Fruit fly (Drosophila melanogaster) whole organism, embryonic: ENCODE results near the gene Blos4.

ENCODE experiments used
- Adf1 ChIP-seq: fragments of 200-800 bp; sonication (Bioruptor generic); IDR thresholded peaks from 2 replicates; pipeline ENCODE4 v1.3.6; 2022; ENCODE audit warnings: missing biosample characterization, missing genetic modification characterization
- Awh ChIP-seq: fragments of 200-800 bp; sonication (Bioruptor generic); IDR thresholded peaks from 2 replicates; pipeline ENCODE4, ENCODE4 v1.3.6; 2022; ENCODE audit warnings: missing biosample characterization, missing genetic modification characterization
- CG10209 ChIP-seq: fragments of 200-800 bp; sonication (Bioruptor generic); optimal IDR thresholded peaks from 3 replicates; lab custom pipeline; 2017; ENCODE audit warnings: missing biosample characterization, mild to moderate bottlenecking, missing genetic modification characterization, missing genetic modification reagents
- CG10274 ChIP-seq: fragments of 200-800 bp; sonication (Bioruptor generic); optimal IDR thresholded peaks from 3 replicates; lab custom pipeline; 2017; ENCODE audit warnings: missing biosample characterization, mild to moderate bottlenecking, missing genetic modification characterization
- CG10431 ChIP-seq: fragments of 200-800 bp; sonication (Bioruptor generic); optimal IDR thresholded peaks from 3 replicates; lab custom pipeline; 2018; ENCODE audit warnings: missing biosample characterization, mild to moderate bottlenecking, missing genetic modification characterization
- CG12391 ChIP-seq: fragments of 200-800 bp; sonication (Bioruptor generic); optimal IDR thresholded peaks from 3 replicates; lab custom pipeline; 2018; ENCODE audit warnings: missing biosample characterization, mild to moderate bottlenecking, missing genetic modification characterization, moderate library complexity
- CG15479 ChIP-seq: fragments of 200-800 bp; sonication (Bioruptor generic); optimal IDR thresholded peaks from 3 replicates; lab custom pipeline; 2019; ENCODE audit warnings: missing biosample characterization, mild to moderate bottlenecking, missing genetic modification characterization, moderate library complexity
- CG1647 ChIP-seq: fragments of 200-800 bp; sonication (Bioruptor generic); optimal IDR thresholded peaks from 3 replicates; lab custom pipeline; 2016; ENCODE audit warnings: missing biosample characterization, missing genetic modification characterization
- CG16813 ChIP-seq: fragments of 200-800 bp; sonication (Bioruptor generic); IDR thresholded peaks from 3 replicates; pipeline ENCODE4 v1.3.6; 2022; ENCODE audit warnings: missing biosample characterization, missing genetic modification characterization; ENCODE audit not compliant: partially characterized antibody
- CG17359 ChIP-seq: fragments of 200-800 bp; sonication (Bioruptor generic); optimal IDR thresholded peaks from 3 replicates; lab custom pipeline; 2018; ENCODE audit warnings: missing biosample characterization, mild to moderate bottlenecking, missing genetic modification characterization, moderate library complexity
- CG17361 ChIP-seq: fragments of 200-800 bp; sonication (Bioruptor generic); IDR thresholded peaks from 3 replicates; pipeline ENCODE4 v1.3.6; 2022; ENCODE audit warnings: missing biosample characterization, missing genetic modification characterization
- CG18262 ChIP-seq: fragments of 200-800 bp; optimal IDR thresholded peaks from 3 replicates; lab custom pipeline; 2019; ENCODE audit warnings: missing biosample characterization, mild to moderate bottlenecking, missing genetic modification characterization, moderate library complexity
- CG30403 ChIP-seq: fragments of 200-800 bp; sonication (Bioruptor generic); optimal IDR thresholded peaks from 3 replicates; lab custom pipeline; 2016; ENCODE audit warnings: missing biosample characterization, missing genetic modification characterization
- CG31441 ChIP-seq: fragments of 200-800 bp; sonication (Bioruptor generic); IDR thresholded peaks from 2 replicates; pipeline ENCODE4 v1.3.6; 2022; ENCODE audit warnings: missing biosample characterization, missing genetic modification characterization
- CG3281 ChIP-seq: fragments of 200-800 bp; sonication (Bioruptor generic); optimal IDR thresholded peaks from 3 replicates; lab custom pipeline; 2017; ENCODE audit warnings: missing biosample characterization, mild to moderate bottlenecking, missing genetic modification characterization
- CG33557 ChIP-seq: fragments of 200-800 bp; sonication (Bioruptor generic); optimal IDR thresholded peaks from 2 replicates; lab custom pipeline; 2019; ENCODE audit warnings: missing biosample characterization, mild to moderate bottlenecking, missing genetic modification characterization, moderate library complexity
- CG3407 ChIP-seq: fragments of 200-800 bp; sonication (Bioruptor generic); optimal IDR thresholded peaks from 2 replicates; lab custom pipeline; 2018; ENCODE audit warnings: missing biosample characterization, mild to moderate bottlenecking, missing genetic modification characterization
- CG34422 ChIP-seq: fragments of 200-800 bp; sonication (Bioruptor generic); IDR thresholded peaks from 3 replicates; pipeline ENCODE4 v1.3.6; 2022; ENCODE audit warnings: missing biosample characterization, missing genetic modification characterization
- CG6175 ChIP-seq: fragments of 200-800 bp; sonication (Bioruptor generic); IDR thresholded peaks from 3 replicates; pipeline ENCODE4 v1.3.6; 2022; ENCODE audit warnings: missing biosample characterization, missing genetic modification characterization
- CG6654 ChIP-seq: fragments of 200-800 bp; sonication (Bioruptor generic); optimal IDR thresholded peaks from 2 replicates; lab custom pipeline; 2017; ENCODE audit warnings: missing biosample characterization, mild to moderate bottlenecking, missing genetic modification characterization
- D ChIP-seq, 2 experiments: fragments of 200-800 bp in 1 of 2; fragments of >200 bp in 1 of 2; sonication (Bioruptor generic) in 1 of 2; optimal IDR thresholded peaks; 2 replicates in 1 of 2; 3 replicates in 1 of 2; lab custom pipeline; 2017; ENCODE audit warnings: mild to moderate bottlenecking in 1 of 2, missing biosample characterization in 1 of 2, missing genetic modification characterization in 1 of 2, missing genetic modification reagents in 1 of 2
- D19A ChIP-seq: fragments of 200-800 bp; optimal IDR thresholded peaks from 3 replicates; lab custom pipeline; 2019; ENCODE audit warnings: missing biosample characterization, mild to moderate bottlenecking, missing genetic modification characterization, moderate library complexity
- Dfd ChIP-seq, 2 experiments: fragments of >200 bp; optimal IDR thresholded peaks; 2 replicates each; lab custom pipeline; 2017; ENCODE audit warnings: missing biosample characterization in 2 of 2, missing genetic modification characterization in 2 of 2
- GATAe ChIP-seq: fragments of 200-800 bp; sonication (Bioruptor generic); conservative IDR thresholded peaks from 2 replicates; pipeline ENCODE4 v1.3.6; 2022; ENCODE audit warnings: missing biosample characterization, missing genetic modification characterization
- H2.0 ChIP-seq: fragments of 200-800 bp; sonication (Bioruptor generic); IDR thresholded peaks from 2 replicates; pipeline ENCODE4 v1.3.6; 2022; ENCODE audit warnings: missing biosample characterization, missing genetic modification characterization
- Kr ChIP-seq: fragments of 200-800 bp; sonication (Bioruptor generic); optimal IDR thresholded peaks from 2 replicates; lab custom pipeline; 2017; ENCODE audit warnings: missing biosample characterization, mild to moderate bottlenecking, missing genetic modification characterization
- Med ChIP-seq: fragments of 200-800 bp; sonication (Bioruptor generic); peaks from one replicate; lab custom pipeline; 2016; ENCODE audit warnings: missing biosample characterization, missing genetic modification characterization, mild to moderate bottlenecking, inconsistent platforms, moderate library complexity
- ap ChIP-seq: fragments of 200-800 bp; sonication (Bioruptor generic); IDR thresholded peaks from 2 replicates; pipeline ENCODE4 v1.3.6; 2022; ENCODE audit warnings: missing biosample characterization, missing genetic modification characterization
- bcd ChIP-seq: fragments of 200-800 bp; sonication (Bioruptor generic); optimal IDR thresholded peaks from 2 replicates; lab custom pipeline; 2017; ENCODE audit warnings: missing biosample characterization, mild to moderate bottlenecking, missing genetic modification characterization
- chinmo ChIP-seq: fragments of 200-800 bp; sonication (Bioruptor generic); IDR thresholded peaks from 4 replicates; pipeline ENCODE4 v1.3.6; 2022; ENCODE audit warnings: missing biosample characterization, missing genetic modification characterization; ENCODE audit not compliant: partially characterized antibody
- cwo ChIP-seq: fragments of 200-800 bp; sonication (Bioruptor generic); optimal IDR thresholded peaks from 3 replicates; lab custom pipeline; 2017; ENCODE audit warnings: missing biosample characterization, missing genetic modification characterization, mild to moderate bottlenecking, moderate library complexity, missing genetic modification reagents
- dmrt99B ChIP-seq: fragments of 200-800 bp; sonication (Bioruptor generic); optimal IDR thresholded peaks from 2 replicates; lab custom pipeline; 2018; ENCODE audit warnings: missing biosample characterization, mild to moderate bottlenecking, missing genetic modification characterization, moderate library complexity
- fd3F ChIP-seq: fragments of 200-800 bp; sonication (Bioruptor generic); optimal IDR thresholded peaks from 2 replicates; lab custom pipeline; 2018; ENCODE audit warnings: missing biosample characterization, mild to moderate bottlenecking, missing genetic modification characterization, moderate library complexity
- fd96Cb ChIP-seq: fragments of 200-800 bp; sonication (Bioruptor generic); optimal IDR thresholded peaks from 2 replicates; lab custom pipeline; 2018; ENCODE audit warnings: missing biosample characterization, mild to moderate bottlenecking, missing genetic modification characterization, moderate library complexity
- gem ChIP-seq: fragments of 200-800 bp; sonication (Bioruptor generic); optimal IDR thresholded peaks from 2 replicates; lab custom pipeline; 2019; ENCODE audit warnings: missing biosample characterization, mild to moderate bottlenecking, missing genetic modification characterization, moderate library complexity
- grau ChIP-seq: fragments of 200-800 bp; optimal IDR thresholded peaks from 3 replicates; lab custom pipeline; 2019; ENCODE audit warnings: missing biosample characterization, mild to moderate bottlenecking, missing genetic modification characterization, moderate library complexity
- gsb-n ChIP-seq: fragments of 200-800 bp; sonication (Bioruptor generic); optimal IDR thresholded peaks from 3 replicates; lab custom pipeline; 2018; ENCODE audit warnings: missing biosample characterization, mild to moderate bottlenecking, missing genetic modification characterization
- hkb ChIP-seq, 2 experiments: fragments of 200-800 bp in 1 of 2; fragments of >200 bp in 1 of 2; sonication (Bioruptor generic) in 1 of 2; IDR thresholded peaks in 1 of 2; optimal IDR thresholded peaks in 1 of 2; 2 replicates each; pipeline versions ENCODE4 v1.3.6 to Lab custom; 2017 to 2022; ENCODE audit warnings: missing biosample characterization in 1 of 2, missing genetic modification characterization in 1 of 2
- kah ChIP-seq: fragments of 200-800 bp; sonication (Bioruptor generic); optimal IDR thresholded peaks from 2 replicates; lab custom pipeline; 2018; ENCODE audit warnings: missing biosample characterization, mild to moderate bottlenecking, missing genetic modification characterization
- nau ChIP-seq: fragments of 200-800 bp; sonication (Bioruptor generic); optimal IDR thresholded peaks from 3 replicates; lab custom pipeline; 2017; ENCODE audit warnings: missing biosample characterization, mild to moderate bottlenecking, missing genetic modification characterization, missing genetic modification reagents
- pan ChIP-seq, 4 experiments: fragments of >200 bp in 3 of 4; fragments of 200-800 bp in 1 of 4; sonication (Bioruptor generic) in 1 of 4; optimal IDR thresholded peaks in 3 of 4; IDR thresholded peaks in 1 of 4; 2 replicates each; pipeline versions ENCODE4 v1.3.6 to Lab custom; 2017 to 2022; ENCODE audit warnings: missing biosample characterization in 2 of 4, missing genetic modification characterization in 2 of 4, mixed read lengths in 1 of 4
- row ChIP-seq: fragments of 200-800 bp; sonication (Bioruptor generic); IDR thresholded peaks from 3 replicates; pipeline ENCODE4 v1.3.6; 2022; ENCODE audit warnings: missing biosample characterization, missing genetic modification characterization
- sug ChIP-seq: fragments of 200-800 bp; optimal IDR thresholded peaks from 2 replicates; lab custom pipeline; 2019; ENCODE audit warnings: missing biosample characterization, mild to moderate bottlenecking, missing genetic modification characterization, moderate library complexity
- vvl ChIP-seq: fragments of 200-800 bp; sonication (Bioruptor generic); IDR thresholded peaks from 2 replicates; pipeline ENCODE4 v1.3.6; 2022; ENCODE audit warnings: missing biosample characterization, missing genetic modification characterization

Gene Blos4

DNA sequence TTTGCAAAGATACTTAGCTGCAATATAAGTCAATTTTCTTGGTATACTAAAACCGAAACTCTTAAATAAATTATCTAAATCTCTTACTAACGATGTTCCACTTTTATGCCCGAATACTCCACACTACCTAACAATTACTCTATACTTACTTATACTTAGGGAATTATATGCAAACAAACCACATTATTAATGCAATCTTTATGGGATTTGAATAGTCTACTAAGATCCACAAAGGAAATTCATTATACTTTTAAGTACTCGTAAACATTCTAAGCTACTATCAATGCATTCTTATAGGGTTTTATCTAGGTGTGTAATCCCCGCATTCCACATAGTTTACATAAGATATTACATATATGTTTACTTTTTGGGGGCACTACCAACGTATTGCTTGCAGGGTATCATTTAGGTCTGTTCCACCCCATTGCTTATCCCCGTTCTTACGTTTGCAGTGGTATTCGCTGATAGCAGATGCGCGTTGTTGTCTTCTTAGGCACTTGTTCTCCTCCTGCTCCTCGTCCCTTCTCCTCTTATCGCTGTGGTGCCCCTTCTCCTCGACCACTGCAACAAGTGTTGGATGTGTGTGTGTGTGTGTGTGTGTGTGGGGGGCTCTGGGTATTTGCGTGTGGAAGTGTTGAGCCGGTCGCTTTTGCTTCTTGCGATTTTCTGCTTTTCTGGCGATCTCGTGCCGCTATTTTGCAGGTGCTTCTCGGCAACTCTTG, 18.8 kb downstream of the Blos4 start (continued):
- TF ChIP-seq CG17361 (GFP tag; lab: Robert Waterston, UW) = 0 out of 3 replicates have a peak, but pooled peaks have one; percentile 12
- peak; percentile 8 for TF ChIP-seq CG3407 (GFP tag; lab: Kevin White, UChicago)
- TF ChIP-seq chinmo = peak; percentile 83; the same call in 2 of the 4 replicates
- peak; percentile 1 for TF ChIP-seq gsb-n (tag; lab: Kevin White, UChicago)
- no peak for TF ChIP-seq Awh (GFP tag; lab: Robert Waterston, UW)
- TF ChIP-seq CG34422 = peak; percentile 29; the same call in 2 of the 3 replicates
- peak; percentile 11 for TF ChIP-seq gem (tag; lab: Kevin White, UChicago)
- TF ChIP-seq dmrt99B (tag; lab: Kevin White, UChicago) = peak; percentile 3
- no peak for TF ChIP-seq pan (optimal IDR thresholded peaks at IDR 0.05; lab: Kevin White, UChicago)
- TF ChIP-seq pan (GFP tag; optimal IDR thresholded peaks at IDR 0.05 in 1 of 2, IDR thresholded peaks at IDR 0.05 in 1 of 2) = peak in 1 of 2 experiments; percentile 43
- TF ChIP-seq grau (tag; lab: Kevin White, UChicago) = peak; percentile 0
- TF ChIP-seq Adf1 (GFP tag; lab: Robert Waterston, UW) = 0 out of 2 replicates have a peak, but pooled peaks have one; percentile 23
- peak; percentile 25 for TF ChIP-seq Kr
- TF ChIP-seq CG16813 (GFP tag; lab: Robert Waterston, UW) = 0 out of 3 replicates have a peak, but pooled peaks have one; percentile 16
- peak; percentile 77 for TF ChIP-seq Med (GFP tag; lab: Kevin White, UChicago)
- TF ChIP-seq bcd (GFP tag; lab: Kevin White, UChicago) = peak; percentile 16
- TF ChIP-seq row (GFP tag; lab: Robert Waterston, UW) = peak; percentile 32; the same call in 1 of the 3 replicates
- TF ChIP-seq CG6175 = 0 out of 3 replicates have a peak, but pooled peaks have one; percentile 20
- peak; percentile 65 for TF ChIP-seq kah
- no peak for TF ChIP-seq CG1647 (GFP tag; lab: Kevin White, UChicago)
- TF ChIP-seq fd3F (GFP tag; lab: Kevin White, UChicago) = no peak
- TF ChIP-seq vvl = 0 out of 2 replicates have a peak, but pooled peaks have one; percentile 6
- TF ChIP-seq CG31441 (GFP tag; lab: Robert Waterston, UW) = 0 out of 2 replicates have a peak, but pooled peaks have one; percentile 26
- TF ChIP-seq CG17359 = peak; percentile 4
- TF ChIP-seq CG18262 (tag; lab: Kevin White, UChicago) = peak; percentile 8
- TF ChIP-seq CG10274 (GFP tag; lab: Kevin White, UChicago) = peak; percentile 20
- TF ChIP-seq CG3281 = no peak
- peak; percentile 0 for TF ChIP-seq CG30403
- peak; percentile 16 for TF ChIP-seq nau (GFP tag; lab: Kevin White, UChicago)
- TF ChIP-seq GATAe (GFP tag; lab: Robert Waterston, UW) = peak; percentile 47; the same call in 1 of the 2 replicates
- TF ChIP-seq cwo (GFP tag; lab: Kevin White, UChicago) = peak; percentile 70
- peak; percentile 18 for TF ChIP-seq CG12391 (tag; lab: Kevin White, UChicago)
- TF ChIP-seq CG15479 (GFP tag; lab: Kevin White, UChicago) = peak; percentile 21
- TF ChIP-seq ap = no peak
- TF ChIP-seq D (optimal IDR thresholded peaks at IDR 0.05; lab: Kevin White, UChicago) = no peak
- no peak for TF ChIP-seq D (GFP tag; optimal IDR thresholded peaks at IDR 0.05; lab: Kevin White, UChicago)
- TF ChIP-seq CG33557 (GFP tag; lab: Kevin White, UChicago) = no peak
- TF ChIP-seq D19A (tag; lab: Kevin White, UChicago) = peak; percentile 57
- TF ChIP-seq CG10209 = peak; percentile 7
- no peak for TF ChIP-seq hkb (optimal IDR thresholded peaks at IDR 0.05; lab: Kevin White, UChicago)
- 0 out of 2 replicates have a peak, but pooled peaks have one; percentile 15 for TF ChIP-seq hkb (GFP tag; IDR thresholded peaks at IDR 0.05; lab: Robert Waterston, UW)
- TF ChIP-seq sug (tag; lab: Kevin White, UChicago) = peak; percentile 54
- peak in 1 of 2 experiments; percentile 53 for TF ChIP-seq Dfd (GFP tag; optimal IDR thresholded peaks at IDR 0.05; lab: Kevin White, UChicago)
- no peak for TF ChIP-seq CG6654
- peak; percentile 8 for TF ChIP-seq CG10431
- no peak for TF ChIP-seq fd96Cb (tag; lab: Kevin White, UChicago)
- TF ChIP-seq H2.0 (GFP tag; lab: Robert Waterston, UW) = peak; percentile 44
